Worm (Caenorhabditis elegans) whole organism, L1 larva: ENCODE measurements around the gene sdz-4.

Source experiments
- F16B12.6 ChIP-seq: fragments of 150-350 bp; optimal IDR thresholded peaks from 2 replicates; lab custom pipeline; 2014; ENCODE audit warnings: missing biosample characterization, missing genetic modification characterization
- ceh-82 ChIP-seq, 3 experiments: fragments of 150-350 bp in 1 of 3; sonication (generic microtip) in 2 of 3; optimal IDR thresholded peaks; 2 replicates each; lab custom pipeline; 2014 to 2017; ENCODE audit warnings: missing biosample characterization in 3 of 3, missing genetic modification characterization in 3 of 3
- ceh-88 ChIP-seq: fragments of 200-800 bp; sonication (Bioruptor generic); IDR thresholded peaks from 2 replicates; pipeline ENCODE4 v1.3.6; 2022; ENCODE audit warnings: missing genetic modification characterization, missing compliant biosample characterization
- ces-1 ChIP-seq: fragments of 150-350 bp; optimal IDR thresholded peaks from 2 replicates; lab custom pipeline; 2014; ENCODE audit warnings: missing biosample characterization, missing genetic modification reagents, missing genetic modification characterization
- elt-2 ChIP-seq: sonication (generic microtip); optimal IDR thresholded peaks from 2 replicates; lab custom pipeline; 2016; ENCODE audit warnings: missing genetic modification characterization, mild to moderate bottlenecking, inconsistent platforms, missing compliant biosample characterization, missing genetic modification reagents
- mdl-1 ChIP-seq, 2 experiments: fragments of 150-350 bp; optimal IDR thresholded peaks; 2 replicates each; lab custom pipeline; 2014 to 2017; ENCODE audit warnings: missing biosample characterization in 2 of 2, missing genetic modification characterization in 2 of 2, inconsistent platforms in 1 of 2
- nhr-11 ChIP-seq: fragments of 150-350 bp; optimal IDR thresholded peaks from 2 replicates; lab custom pipeline; 2014; ENCODE audit warnings: missing biosample characterization, missing genetic modification characterization
- nhr-76 ChIP-seq: sonication (generic microtip); optimal IDR thresholded peaks from 2 replicates; lab custom pipeline; 2017; ENCODE audit warnings: missing biosample characterization, missing genetic modification characterization
- nhr-84 ChIP-seq: sonication (generic microtip); optimal IDR thresholded peaks from 2 replicates; lab custom pipeline; 2017; ENCODE audit warnings: missing biosample characterization, missing genetic modification characterization
- pag-3 ChIP-seq: sonication (generic microtip); optimal IDR thresholded peaks from 2 replicates; lab custom pipeline; 2017; ENCODE audit warnings: missing genetic modification characterization, mild to moderate bottlenecking, missing compliant biosample characterization, antibody characterized with exemption, borderline replicate concordance; ENCODE audit not compliant: insufficient read depth
- sptf-1 ChIP-seq: fragments of 150-350 bp; optimal IDR thresholded peaks from 2 replicates; lab custom pipeline; 2014; ENCODE audit warnings: missing biosample characterization, missing genetic modification characterization

- TF ChIP-seq nhr-84 (tag; lab: Kevin White, UChicago): no peak
- no peak for TF ChIP-seq sptf-1
- no peak for TF ChIP-seq nhr-76 (tag; lab: Kevin White, UChicago)
- no peak for TF ChIP-seq ces-1 (GFP tag; lab: Kevin White, UChicago)
- no peak for TF ChIP-seq ceh-82 (tag; optimal IDR thresholded peaks at IDR 0.05; lab: Kevin White, UChicago)
- TF ChIP-seq F16B12.6 (tag; lab: Kevin White, UChicago): no peak
- TF ChIP-seq pag-3: no peak
- no peak for TF ChIP-seq ceh-88
- no peak for TF ChIP-seq mdl-1 (tag; optimal IDR thresholded peaks at IDR 0.05; lab: Kevin White, UChicago)
- no peak for TF ChIP-seq nhr-11 (tag; lab: Kevin White, UChicago)
- no peak for TF ChIP-seq elt-2 (tag; lab: Kevin White, UChicago)
These were observed 20.4 kb downstream of the sdz-4 start, which contains the start of the genes fbxc-17 and fbxc-15 for ce11 chrII:979135-979534.
